Worm (Caenorhabditis elegans): Measurements from ENCODE around the gene ify-1.

DNA sequence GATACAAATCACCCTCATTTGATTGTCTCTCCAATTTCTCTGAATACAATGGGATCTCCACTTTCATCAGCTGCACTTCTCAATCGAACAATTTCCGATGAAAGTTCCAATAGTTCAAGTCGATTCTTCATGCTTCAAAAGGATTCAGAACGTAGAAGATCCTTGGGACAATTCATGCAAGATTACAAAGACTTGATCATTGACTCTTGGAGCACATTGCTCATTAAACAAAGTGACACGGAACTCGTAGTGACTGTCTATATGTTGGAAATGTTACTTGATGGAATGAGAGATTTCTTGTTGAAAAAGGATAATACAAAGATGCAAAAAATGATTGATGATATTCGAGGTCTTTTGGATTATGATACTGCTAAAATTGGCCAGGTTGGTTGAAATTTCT lies 27.0 kb downstream of the ify-1 start:
- TF ChIP-seq tbx-8 (GFP tag; optimal IDR thresholded peaks at IDR 0.05) (no peak), lin-13 (tag; optimal IDR thresholded peaks at IDR 0.05) (no peak), nhr-237 (tag; optimal IDR thresholded peaks at IDR 0.05) (no peak), nhr-2 (tag; optimal IDR thresholded peaks at IDR 0.05) (no peak), nhr-76 (tag; optimal IDR thresholded peaks at IDR 0.05) (no peak), ztf-11 (tag; optimal IDR thresholded peaks at IDR 0.05) (no peak), bed-3 (GFP tag; optimal IDR thresholded peaks at IDR 0.05) (no peak), unc-62 (GFP tag; optimal IDR thresholded peaks at IDR 0.05) (no peak), unc-39 (tag; optimal IDR thresholded peaks at IDR 0.05) (no peak), blmp-1 (tag; optimal IDR thresholded peaks at IDR 0.05) (no peak), mep-1 (tag; optimal IDR thresholded peaks at IDR 0.05) (no peak), nhr-28 (tag; optimal IDR thresholded peaks at IDR 0.05) (no peak), cnd-1 (tag; optimal IDR thresholded peaks at IDR 0.05) (no peak)

Data from whole organism, mixed stage, embryonic.